Worm (Caenorhabditis elegans) whole organism, early embryonic: ENCODE results near the gene Y45G5AM.9.

ENCODE experiments used
- B0310.2 ChIP-seq: sonication (generic microtip); optimal IDR thresholded peaks from 2 replicates; lab custom pipeline; 2016; ENCODE audit warnings: mild to moderate bottlenecking, missing genetic modification characterization, missing compliant biosample characterization
- F13C5.2 ChIP-seq: sonication (generic microtip); optimal IDR thresholded peaks from 2 replicates; lab custom pipeline; 2017; ENCODE audit warnings: mild to moderate bottlenecking, missing genetic modification characterization, inconsistent platforms, missing compliant biosample characterization
- aly-1 ChIP-seq: sonication (generic microtip); optimal IDR thresholded peaks from 2 replicates; lab custom pipeline; 2016; ENCODE audit warnings: missing genetic modification characterization, missing compliant biosample characterization
- ama-1 ChIP-seq: fragments of 150-350 bp; optimal IDR thresholded peaks from 2 replicates; lab custom pipeline; 2014
- ceh-13 ChIP-seq: fragments of 200-800 bp; sonication (Bioruptor generic); optimal IDR thresholded peaks from 2 replicates; lab custom pipeline; 2018; ENCODE audit warnings: mild to moderate bottlenecking, missing genetic modification characterization, missing compliant biosample characterization
- ceh-36 ChIP-seq: sonication (generic microtip); optimal IDR thresholded peaks from 2 replicates; lab custom pipeline; 2016; ENCODE audit warnings: missing genetic modification characterization, inconsistent platforms, missing compliant biosample characterization
- ets-7 ChIP-seq: sonication (generic microtip); optimal IDR thresholded peaks from 2 replicates; lab custom pipeline; 2016; ENCODE audit warnings: missing genotype, missing genetic modification characterization, missing compliant biosample characterization
- flt-1 ChIP-seq: fragments of 200-800 bp; sonication (Bioruptor generic); IDR thresholded peaks from 2 replicates; pipeline ENCODE4 v1.3.6; 2022; ENCODE audit warnings: missing genetic modification characterization, missing compliant biosample characterization
- hmbx-1 ChIP-seq: sonication (generic microtip); optimal IDR thresholded peaks from 2 replicates; lab custom pipeline; 2016; ENCODE audit warnings: mild to moderate bottlenecking, missing genetic modification characterization, missing compliant biosample characterization
- hmg-4 ChIP-seq: fragments of 200-800 bp; sonication (Bioruptor generic); optimal IDR thresholded peaks from 2 replicates; lab custom pipeline; 2018; ENCODE audit warnings: mild to moderate bottlenecking, missing genetic modification characterization, missing compliant biosample characterization
- scrt-1 ChIP-seq: fragments of 200-800 bp; sonication (Bioruptor generic); IDR thresholded peaks from 2 replicates; pipeline ENCODE4 v1.3.6; 2022; ENCODE audit warnings: missing genetic modification characterization, missing compliant biosample characterization
- tbx-37 ChIP-seq: fragments of 200-800 bp; sonication (Bioruptor generic); conservative IDR thresholded peaks from 2 replicates; pipeline ENCODE4 v1.3.6; 2022; ENCODE audit warnings: missing genetic modification reagents, missing genetic modification characterization, missing compliant biosample characterization

DNA sequence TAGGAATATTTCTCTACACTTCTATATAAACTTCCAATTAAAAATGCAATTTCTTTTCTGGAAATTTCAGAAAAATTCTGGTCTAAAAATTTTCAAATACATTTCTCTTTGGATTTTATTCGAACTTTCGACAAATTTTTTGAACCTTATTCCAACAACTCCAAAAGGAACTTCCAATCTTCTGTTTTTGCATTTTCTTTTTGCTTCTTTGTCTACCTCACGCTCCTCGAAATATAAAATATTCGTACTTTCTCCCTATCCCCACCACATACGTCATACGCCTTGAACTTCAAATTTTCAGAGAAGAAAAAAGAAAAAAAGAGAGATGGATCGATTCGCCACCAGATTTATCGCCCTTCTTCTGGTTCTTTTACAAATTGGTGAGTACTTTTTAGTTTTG lies 24.9 kb upstream of the Y45G5AM.9 start, which contains the start of gene nlp-9:
- no peak for TF ChIP-seq ama-1 (lab: Kevin White, UChicago)
- TF ChIP-seq hmbx-1 = no peak
- no peak for TF ChIP-seq F13C5.2 (tag; lab: Kevin White, UChicago)
- TF ChIP-seq ceh-36 (tag; lab: Kevin White, UChicago) = no peak
- TF ChIP-seq flt-1 = no peak
- TF ChIP-seq scrt-1 (GFP tag; lab: Robert Waterston, UW) = no peak
- TF ChIP-seq ceh-13 = no peak
- no peak for TF ChIP-seq aly-1 (tag; lab: Kevin White, UChicago)
- TF ChIP-seq B0310.2 = no peak
- TF ChIP-seq ets-7 (tag; lab: Kevin White, UChicago) = no peak
- TF ChIP-seq hmg-4 (GFP tag; lab: Kevin White, UChicago) = no peak
- no peak for TF ChIP-seq tbx-37 (GFP tag; lab: Robert Waterston, UW)
